Worm (Caenorhabditis elegans) whole organism, L4 larva: Measurements from ENCODE around the gene srw-68.

Experiments
- F10B5.3 ChIP-seq: sonication (generic microtip); optimal IDR thresholded peaks from 2 replicates; lab custom pipeline; 2016; ENCODE audit warnings: mild to moderate bottlenecking, missing genetic modification characterization, missing compliant biosample characterization
- F26F4.8 ChIP-seq: fragments of 200-800 bp; sonication (Bioruptor generic); conservative IDR thresholded peaks from 2 replicates; pipeline ENCODE4 v1.3.6; 2022; ENCODE audit warnings: missing genetic modification characterization, missing compliant biosample characterization
- F44E2.7 ChIP-seq: fragments of 200-800 bp; sonication (Bioruptor generic); IDR thresholded peaks from 2 replicates; pipeline ENCODE4 v2.1.2; 2022; ENCODE audit warnings: missing genetic modification characterization, missing compliant biosample characterization
- T20F7.1 ChIP-seq: fragments of 200-800 bp; sonication (Bioruptor generic); optimal IDR thresholded peaks from 2 replicates; lab custom pipeline; 2018; ENCODE audit warnings: mild to moderate bottlenecking, missing genetic modification characterization, missing compliant biosample characterization
- Y105C5A.15 ChIP-seq: fragments of 200-800 bp; sonication (Bioruptor generic); IDR thresholded peaks from 2 replicates; pipeline ENCODE4 v1.3.6; 2022; ENCODE audit warnings: missing genetic modification characterization, missing compliant biosample characterization
- ZK337.2 ChIP-seq: fragments of 200-800 bp; sonication (Bioruptor generic); IDR thresholded peaks from 2 replicates; pipeline ENCODE4 v1.3.6; 2022; ENCODE audit warnings: missing genetic modification reagents, missing genetic modification characterization, missing compliant biosample characterization
- aha-1 ChIP-seq: fragments of 150-350 bp; peaks from one replicate; lab custom pipeline; 2014; ENCODE audit warnings: missing biosample characterization, missing genetic modification characterization
- aly-2 ChIP-seq: sonication (generic microtip); optimal IDR thresholded peaks from 2 replicates; lab custom pipeline; 2018; ENCODE audit warnings: missing biosample characterization, missing genetic modification characterization
- arid-1 ChIP-seq: fragments of 200-800 bp; sonication (Bioruptor generic); conservative IDR thresholded peaks from 2 replicates; pipeline ENCODE4 v1.3.6; 2022; ENCODE audit warnings: missing genetic modification reagents, missing genetic modification characterization, missing compliant biosample characterization
- ceh-28 ChIP-seq: fragments of 150-350 bp; optimal IDR thresholded peaks from 2 replicates; lab custom pipeline; 2014; ENCODE audit warnings: missing biosample characterization, missing genetic modification reagents, missing genetic modification characterization
- ceh-44 ChIP-seq: fragments of 200-800 bp; sonication (Bioruptor generic); IDR thresholded peaks from 2 replicates; pipeline ENCODE4 v1.3.6; 2022; ENCODE audit warnings: missing genetic modification reagents, missing genetic modification characterization, missing compliant biosample characterization
- ces-1 ChIP-seq: fragments of 150-350 bp; sonication (generic microtip); optimal IDR thresholded peaks from 4 replicates; lab custom pipeline; 2014; ENCODE audit warnings: missing biosample characterization, missing genetic modification reagents, missing genetic modification characterization
- cey-2 ChIP-seq: sonication (generic microtip); optimal IDR thresholded peaks from 3 replicates; lab custom pipeline; 2017; ENCODE audit warnings: missing genetic modification characterization, mild to moderate bottlenecking, missing compliant biosample characterization, antibody characterized with exemption, borderline replicate concordance; ENCODE audit not compliant: insufficient read depth
- ctbp-1 ChIP-seq: fragments of 200-800 bp; sonication (Bioruptor generic); IDR thresholded peaks from 2 replicates; pipeline ENCODE4 v1.3.6; 2022; ENCODE audit warnings: missing genetic modification reagents, missing genetic modification characterization, missing compliant biosample characterization
- daf-12 ChIP-seq: fragments of 150-350 bp; optimal IDR thresholded peaks from 2 replicates; lab custom pipeline; 2014; ENCODE audit warnings: missing biosample characterization, missing genetic modification reagents, missing genetic modification characterization
- dmd-6 ChIP-seq: fragments of 200-800 bp; sonication (Bioruptor generic); IDR thresholded peaks from 2 replicates; pipeline ENCODE4 v1.3.6; 2022; ENCODE audit warnings: missing genetic modification reagents, missing genetic modification characterization, missing compliant biosample characterization
- dpl-1 ChIP-seq: fragments of 150-350 bp; optimal IDR thresholded peaks from 2 replicates; lab custom pipeline; 2014; ENCODE audit warnings: missing biosample characterization, missing genetic modification reagents, missing genetic modification characterization
- dve-1 ChIP-seq: sonication (generic microtip); optimal IDR thresholded peaks from 2 replicates; lab custom pipeline; 2017; ENCODE audit warnings: antibody characterized with exemption, mild to moderate bottlenecking, missing genetic modification characterization, missing compliant biosample characterization; ENCODE audit not compliant: insufficient read depth
- lin-1 ChIP-seq: fragments of 200-800 bp; sonication (Bioruptor generic); IDR thresholded peaks from 2 replicates; pipeline ENCODE4 v1.3.6; 2022; ENCODE audit warnings: missing genetic modification reagents, missing genetic modification characterization, missing compliant biosample characterization
- lin-15B ChIP-seq: fragments of 150-350 bp; sonication (generic microtip); optimal IDR thresholded peaks from 3 replicates; lab custom pipeline; 2014; ENCODE audit warnings: missing biosample characterization, missing genetic modification characterization
- lir-3 ChIP-seq: sonication (generic microtip); optimal IDR thresholded peaks from 2 replicates; lab custom pipeline; 2016; ENCODE audit warnings: mild to moderate bottlenecking, missing genetic modification characterization, missing compliant biosample characterization
- mdt-29 ChIP-seq: fragments of 200-800 bp; sonication (Bioruptor generic); IDR thresholded peaks from 2 replicates; pipeline ENCODE4 v1.3.6; 2022; ENCODE audit warnings: missing genetic modification reagents, missing genetic modification characterization, missing compliant biosample characterization
- mxl-2 ChIP-seq: fragments of 200-800 bp; sonication (Bioruptor generic); conservative IDR thresholded peaks from 2 replicates; pipeline ENCODE4 v1.3.6; 2022; ENCODE audit warnings: missing genetic modification reagents, missing genetic modification characterization, missing compliant biosample characterization
- mxl-3 ChIP-seq: fragments of 200-800 bp; sonication (Bioruptor generic); optimal IDR thresholded peaks from 2 replicates; lab custom pipeline; 2018; ENCODE audit warnings: mild to moderate bottlenecking, missing genetic modification characterization, missing compliant biosample characterization
- nhr-11 ChIP-seq: fragments of 150-350 bp; optimal IDR thresholded peaks from 2 replicates; lab custom pipeline; 2014; ENCODE audit warnings: missing biosample characterization, missing genetic modification characterization
- nhr-111 ChIP-seq: fragments of 200-800 bp; sonication (Bioruptor generic); optimal IDR thresholded peaks from 2 replicates; lab custom pipeline; 2018; ENCODE audit warnings: mild to moderate bottlenecking, missing genetic modification characterization, missing compliant biosample characterization
- nhr-28 ChIP-seq: fragments of 150-350 bp; optimal IDR thresholded peaks from 2 replicates; lab custom pipeline; 2014; ENCODE audit warnings: missing biosample characterization, missing genetic modification characterization
- nhr-41 ChIP-seq: fragments of 200-800 bp; sonication (Bioruptor generic); IDR thresholded peaks from 2 replicates; pipeline ENCODE4 v1.3.6; 2022; ENCODE audit warnings: missing genetic modification reagents, missing genetic modification characterization, missing compliant biosample characterization
- nhr-76 ChIP-seq: fragments of 150-350 bp; optimal IDR thresholded peaks from 2 replicates; lab custom pipeline; 2014; ENCODE audit warnings: missing biosample characterization, missing genetic modification characterization
- pha-4 ChIP-seq, 2 experiments: fragments of 150-350 bp in 1 of 2; fragments of 200-800 bp in 1 of 2; sonication (Bioruptor generic) in 1 of 2; IDR thresholded peaks in 1 of 2; optimal IDR thresholded peaks in 1 of 2; 2 replicates each; pipeline versions ENCODE4 v1.3.6 to Lab custom; 2014 to 2022; ENCODE audit warnings: missing genetic modification characterization in 2 of 2, missing genetic modification reagents in 2 of 2, missing biosample characterization in 1 of 2, missing compliant biosample characterization in 1 of 2
- pqm-1 ChIP-seq: sonication (generic microtip); optimal IDR thresholded peaks from 2 replicates; lab custom pipeline; 2017; ENCODE audit warnings: missing biosample characterization, missing genetic modification characterization
- unc-62 ChIP-seq, 3 experiments: fragments of 150-350 bp in 1 of 3; sonication (generic microtip); optimal IDR thresholded peaks in 2 of 3; peaks in 1 of 3; 1 replicate in 1 of 3; 2 replicates in 2 of 3; lab custom pipeline; 2014 to 2017; ENCODE audit warnings: missing biosample characterization in 3 of 3, missing genetic modification characterization in 3 of 3, missing genetic modification reagents in 3 of 3, missing genotype in 1 of 3

Gene srw-68

DNA sequence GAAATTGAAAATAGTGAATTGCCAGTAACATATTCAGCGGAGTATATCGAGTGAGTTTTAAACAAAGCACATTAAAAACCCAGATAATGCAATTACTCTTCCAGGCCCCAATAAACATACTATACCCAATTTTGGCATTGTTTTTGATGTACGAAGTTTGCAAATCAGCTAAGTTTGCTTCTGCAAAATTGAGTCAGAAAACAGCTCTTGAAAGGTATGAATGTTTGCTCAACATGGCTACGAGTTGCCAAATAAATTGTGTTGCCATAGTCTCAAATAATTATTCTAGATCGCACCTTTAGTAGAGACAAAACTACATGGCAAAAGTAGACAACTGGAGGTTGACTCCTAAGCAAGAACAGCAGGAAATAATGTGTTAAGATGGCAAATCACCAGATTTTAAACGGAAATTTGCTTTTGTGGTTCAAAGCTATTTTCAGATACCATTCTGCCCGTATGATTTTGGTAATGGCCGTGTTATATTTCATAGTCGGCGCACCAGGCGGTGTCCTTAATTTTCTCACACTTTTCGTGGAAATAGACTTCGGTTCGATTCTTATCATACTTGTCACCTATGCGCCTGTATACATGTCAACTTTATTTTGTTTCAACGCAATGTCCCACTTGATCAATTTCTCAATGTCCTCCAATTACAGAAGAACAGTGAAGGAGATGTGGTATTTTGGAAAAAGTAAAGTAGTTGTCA is 6.1 kb upstream of the srw-68 start (continued):
- TF ChIP-seq ZK337.2 (GFP tag; lab: Robert Waterston, UW): no peak
- 0 out of 2 replicates have a peak, but pooled peaks have one; percentile 2 for TF ChIP-seq Y105C5A.15
- TF ChIP-seq lin-15B (tag; lab: Kevin White, UChicago): no peak
- no peak for TF ChIP-seq F26F4.8 (GFP tag; lab: Robert Waterston, UW)
- no peak for TF ChIP-seq ceh-44 (GFP tag; lab: Robert Waterston, UW)
- no peak for TF ChIP-seq aly-2 (tag; lab: Kevin White, UChicago)
- no peak for TF ChIP-seq pqm-1 (tag; lab: Kevin White, UChicago)
- no peak for TF ChIP-seq ctbp-1 (GFP tag; lab: Robert Waterston, UW)
- TF ChIP-seq nhr-41: no peak; the same call in none of the 2 replicates
- TF ChIP-seq T20F7.1 (GFP tag; lab: Kevin White, UChicago): peak; percentile 22
- no peak for TF ChIP-seq F44E2.7 (GFP tag; lab: Robert Waterston, UW)
- TF ChIP-seq mxl-2: no peak
- no peak for TF ChIP-seq ceh-28

DNA sequence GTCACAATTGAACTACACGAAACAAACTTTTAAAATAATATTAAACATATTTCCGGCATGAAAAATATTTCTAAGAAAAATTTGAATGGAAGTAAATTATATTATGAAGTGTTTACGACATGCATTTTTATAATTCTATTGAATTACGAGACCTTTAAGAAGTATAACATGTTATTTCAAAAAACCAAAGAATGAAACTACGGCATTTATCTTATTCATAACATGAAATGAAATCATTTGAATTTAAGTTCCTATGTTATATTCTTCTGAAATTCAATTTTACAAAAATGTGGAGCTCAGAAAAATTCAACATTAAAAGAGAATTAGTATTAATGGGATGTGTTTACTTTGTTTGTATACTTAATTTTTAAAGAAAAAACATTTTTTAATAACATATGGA is 4.5 kb upstream of the srw-68 start, which contains the start of gene srw-71:
Gene srw-71 (minus strand): TSS at position 101 of the 400 bp plus-strand sequence.
- no peak for TF ChIP-seq ceh-44 (GFP tag; lab: Robert Waterston, UW)
- no peak for TF ChIP-seq F10B5.3
- TF ChIP-seq aha-1 (tag; lab: Kevin White, UChicago): peak; percentile 11

DNA sequence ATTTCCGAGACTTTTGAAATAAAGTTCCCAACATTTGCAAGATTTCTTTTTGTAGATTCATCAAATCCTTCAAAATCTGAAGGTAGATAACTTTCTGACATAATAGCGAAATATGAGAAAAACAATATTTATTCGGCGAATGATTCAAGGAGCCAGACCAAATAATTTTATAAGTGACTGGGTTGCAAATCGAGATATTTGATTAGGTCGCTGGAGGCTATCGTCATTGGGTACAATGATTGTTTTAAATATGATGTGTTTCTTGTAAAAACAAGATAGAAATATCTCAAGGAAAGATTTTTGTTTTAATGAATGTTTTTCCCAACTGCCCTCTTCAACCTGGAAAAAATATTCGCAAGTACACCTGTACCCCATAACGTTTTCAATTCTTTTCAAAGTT is 2.4 kb upstream of the srw-68 start, which contains the start of gene srw-69:
Gene srw-69 (minus strand): TSS at position 101 of the 400 bp plus-strand sequence.
- no peak for TF ChIP-seq nhr-111
- no peak for TF ChIP-seq nhr-11 (tag; lab: Kevin White, UChicago)
- TF ChIP-seq arid-1: no peak
- no peak for TF ChIP-seq ces-1 (GFP tag; lab: Kevin White, UChicago)
- no peak for TF ChIP-seq pha-4 (GFP tag; IDR thresholded peaks at IDR 0.05; lab: Robert Waterston, UW)
- TF ChIP-seq pha-4 (tag; optimal IDR thresholded peaks at IDR 0.05; lab: Kevin White, UChicago): no peak
- TF ChIP-seq mxl-3 (GFP tag; lab: Kevin White, UChicago): no peak

DNA sequence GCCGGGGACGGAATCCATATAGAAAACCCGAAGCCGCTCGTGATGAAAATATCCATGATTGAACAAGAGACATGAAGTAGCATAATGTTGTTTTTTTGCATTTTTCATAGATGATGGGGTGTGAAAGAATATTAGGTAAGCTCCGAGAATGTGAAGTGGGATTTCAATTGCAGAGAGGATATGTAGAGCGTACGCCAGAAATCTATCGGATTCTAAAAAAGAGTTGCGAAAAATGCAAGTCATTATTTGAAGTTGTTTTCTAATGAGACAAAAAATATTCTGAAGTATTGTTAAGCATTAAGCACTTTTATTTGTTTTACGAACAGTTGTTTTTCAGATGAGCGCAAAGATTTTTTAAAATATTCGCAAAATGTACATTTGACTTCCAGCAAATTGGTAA is 2.2 kb downstream of the srw-68 start, which contains the start of gene F18E3.10:
Gene F18E3.10 (minus strand): TSS at position 101 of the 400 bp plus-strand sequence.
- no peak for TF ChIP-seq mxl-2
- TF ChIP-seq unc-62 (GFP tag; optimal IDR thresholded peaks at IDR 0.05 in 1 of 2; lab: Kevin White, UChicago): peak in 1 of 2 experiments; percentile 74
- no peak for TF ChIP-seq unc-62 (tag; optimal IDR thresholded peaks at IDR 0.05; lab: Kevin White, UChicago)

DNA sequence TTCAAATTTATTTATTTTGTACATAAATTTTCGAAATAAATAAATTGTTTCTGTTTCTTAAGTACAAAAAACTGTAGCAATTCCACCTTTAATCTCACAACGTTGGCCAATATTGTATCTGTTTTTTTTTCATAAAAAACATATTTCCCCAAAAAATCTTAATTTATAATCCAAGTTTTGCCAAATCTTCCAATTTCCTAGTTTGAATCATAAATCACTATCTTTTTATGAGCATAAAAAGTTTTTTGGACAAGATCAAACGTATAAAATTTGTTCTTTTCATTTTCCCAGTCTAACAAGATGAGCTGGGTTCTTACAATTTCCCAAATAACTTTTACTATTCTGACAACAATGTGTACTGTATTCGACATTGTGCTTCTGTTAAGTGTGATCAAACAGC is 6.3 kb downstream of the srw-68 start, which contains the start of gene srxa-4:
Gene srxa-4 (plus strand): TSS at position 301 of the 400 bp plus-strand sequence.
- TF ChIP-seq dmd-6 (GFP tag; lab: Robert Waterston, UW) (no peak), lin-15B (tag; lab: Kevin White, UChicago) (no peak), F44E2.7 (GFP tag; lab: Robert Waterston, UW) (no peak), nhr-28 (no peak), lir-3 (no peak), cey-2 (no peak), dve-1 (tag; lab: Kevin White, UChicago) (no peak), nhr-76 (no peak), mdt-29 (GFP tag; lab: Robert Waterston, UW) (no peak), dpl-1 (no peak), daf-12 (tag; lab: Kevin White, UChicago) (no peak), lin-1 (GFP tag; lab: Robert Waterston, UW) (no peak)
